Worm (Caenorhabditis elegans): ENCODE measurements around the gene zipt-16.

The zipt-16 gene

DNA sequence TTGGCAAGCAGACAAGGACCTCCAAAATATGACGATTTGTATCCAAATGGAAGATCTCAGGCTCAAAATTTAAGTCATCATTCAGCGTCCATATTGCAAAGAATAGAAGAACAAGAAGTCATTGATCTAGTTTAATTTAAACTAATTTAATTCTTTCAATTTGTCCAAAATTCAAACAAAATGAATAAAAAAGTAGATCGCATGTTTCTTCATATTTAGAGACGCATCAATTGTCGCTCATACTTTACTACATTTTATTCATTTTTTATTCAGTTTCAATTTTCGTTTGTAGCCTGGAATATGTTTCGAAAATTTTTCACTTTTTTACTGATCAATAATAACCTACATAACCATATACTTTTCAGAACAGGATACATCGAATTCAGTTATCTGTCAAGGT is 29.6 kb downstream of the zipt-16 start, which contains the start of gene T11F9.21:
Gene T11F9.21, plus strand, starts transcription at position 301 of the 400 bp plus-strand sequence.
- TF ChIP-seq W03F9.2 (tag; optimal IDR thresholded peaks at IDR 0.05) (no peak), dao-5 (tag; optimal IDR thresholded peaks at IDR 0.05) (no peak), him-1 (tag; optimal IDR thresholded peaks at IDR 0.05) (no peak)

DNA sequence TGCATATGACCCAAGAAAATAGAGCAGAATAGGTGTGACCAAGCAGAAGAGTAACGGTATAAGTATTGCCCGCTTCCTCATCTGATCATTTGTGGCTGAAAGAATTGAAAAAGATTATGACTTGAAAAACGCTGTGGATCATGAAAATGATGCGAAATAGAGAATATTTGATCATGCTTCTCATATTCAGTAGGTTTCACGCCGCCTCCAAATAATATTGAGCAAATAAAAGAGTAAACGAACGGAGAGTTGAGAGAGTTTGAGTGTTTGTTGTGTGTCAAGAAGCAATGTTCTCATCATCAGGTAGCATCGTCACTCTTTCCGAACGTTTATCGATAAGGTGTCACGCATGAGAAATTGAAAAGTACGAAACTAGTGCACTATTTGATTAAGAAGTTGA is 33.5 kb downstream of the zipt-16 start, which contains the start of gene htrl-1:
Gene htrl-1, minus strand, starts transcription at position 101 of the 400 bp plus-strand sequence.
- TF ChIP-seq dao-5 (tag; optimal IDR thresholded peaks at IDR 0.05) (no peak), him-1 (tag; optimal IDR thresholded peaks at IDR 0.05) (no peak), W03F9.2 (tag; optimal IDR thresholded peaks at IDR 0.05) (no peak)

- TF ChIP-seq him-1 (tag; optimal IDR thresholded peaks at IDR 0.05) (no peak), W03F9.2 (tag; optimal IDR thresholded peaks at IDR 0.05) (no peak)
These were observed 34.7 kb downstream of the zipt-16 start for ce11 chrV:11497475-11497874.

DNA sequence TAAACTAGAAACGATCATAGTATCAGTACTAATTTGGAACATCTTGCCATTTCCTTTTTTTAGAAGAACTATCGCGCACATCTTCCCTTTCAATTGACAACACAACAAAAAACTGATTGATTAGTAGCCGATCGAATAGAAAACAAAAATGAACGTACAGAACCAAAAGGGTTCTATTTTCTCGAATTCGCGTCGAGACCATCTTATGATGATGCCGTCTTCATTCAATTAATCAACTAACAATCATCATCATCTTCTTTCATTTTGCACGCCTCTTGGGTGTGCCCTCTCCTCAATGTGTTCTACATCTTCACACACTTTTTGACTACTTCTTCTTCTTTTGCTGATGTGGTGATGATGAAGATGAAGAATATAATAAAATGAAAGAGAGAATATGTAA is 37.0 kb downstream of the zipt-16 start:
- TF ChIP-seq W03F9.2 (tag; optimal IDR thresholded peaks at IDR 0.05) = no peak
- no peak for TF ChIP-seq him-1 (tag; optimal IDR thresholded peaks at IDR 0.05)
- TF ChIP-seq dao-5 (tag; optimal IDR thresholded peaks at IDR 0.05) = no peak

DNA sequence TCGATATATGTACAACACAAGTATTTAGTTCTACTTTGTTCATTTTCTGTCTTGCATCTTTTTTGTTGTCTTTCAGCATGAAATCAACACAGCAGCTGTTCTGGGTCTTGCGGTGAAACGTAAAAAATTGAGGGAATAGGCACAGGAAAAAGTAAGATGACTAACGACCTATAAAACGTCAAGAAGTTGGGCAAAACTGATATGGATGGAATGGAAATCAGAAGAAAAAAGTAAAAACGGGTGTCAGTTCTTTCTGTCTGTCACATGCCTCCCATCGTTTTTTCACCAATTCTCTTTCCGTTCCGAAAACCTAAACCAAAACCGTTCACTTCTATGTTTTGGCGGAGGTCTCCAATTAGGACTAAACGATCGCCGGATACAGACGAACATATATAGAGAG is 38.2 kb downstream of the zipt-16 start:
- TF ChIP-seq W03F9.2 (tag; optimal IDR thresholded peaks at IDR 0.05) = no peak
- TF ChIP-seq dao-5 (tag; optimal IDR thresholded peaks at IDR 0.05) = no peak
- no peak for TF ChIP-seq him-1 (tag; optimal IDR thresholded peaks at IDR 0.05)

DNA sequence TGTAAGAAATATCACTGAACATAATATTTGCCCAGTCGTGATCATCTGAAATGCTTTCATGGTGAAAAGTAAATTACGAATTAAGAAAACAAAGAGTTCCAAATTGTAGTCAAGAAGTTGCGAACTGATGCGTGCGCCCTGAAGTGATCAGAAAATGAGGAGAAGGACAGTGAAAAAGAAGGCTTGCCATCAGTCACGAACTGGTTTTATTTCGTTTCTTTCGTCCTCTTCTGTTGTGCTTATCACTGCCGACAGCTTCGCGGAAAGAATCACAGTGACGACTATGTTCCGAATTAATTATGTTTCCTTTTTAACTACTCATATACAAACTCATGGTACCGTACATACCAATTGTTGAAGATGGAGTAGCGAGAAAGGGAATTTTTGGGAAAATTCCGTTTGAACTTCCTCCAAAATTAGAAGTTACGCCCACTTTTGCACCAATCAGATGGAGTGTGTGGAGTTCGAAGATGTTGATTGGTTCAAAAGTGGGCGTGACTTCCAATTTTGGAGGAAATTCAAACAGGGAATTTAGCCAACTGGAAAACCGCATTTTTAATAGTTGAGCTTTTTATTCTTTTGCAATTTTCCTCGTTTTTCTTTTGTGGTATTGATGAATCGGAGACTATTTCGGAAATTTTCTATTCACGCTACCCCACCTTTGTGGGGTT is 40.4 kb downstream of the zipt-16 start, which contains the start of gene C55A6.12:
Gene C55A6.12, minus strand, starts transcription at position 51 of the 671 bp plus-strand sequence.
- TF ChIP-seq W03F9.2 (tag; optimal IDR thresholded peaks at IDR 0.05) (no peak), dao-5 (tag; optimal IDR thresholded peaks at IDR 0.05) (no peak), him-1 (tag; optimal IDR thresholded peaks at IDR 0.05) (no peak)

DNA sequence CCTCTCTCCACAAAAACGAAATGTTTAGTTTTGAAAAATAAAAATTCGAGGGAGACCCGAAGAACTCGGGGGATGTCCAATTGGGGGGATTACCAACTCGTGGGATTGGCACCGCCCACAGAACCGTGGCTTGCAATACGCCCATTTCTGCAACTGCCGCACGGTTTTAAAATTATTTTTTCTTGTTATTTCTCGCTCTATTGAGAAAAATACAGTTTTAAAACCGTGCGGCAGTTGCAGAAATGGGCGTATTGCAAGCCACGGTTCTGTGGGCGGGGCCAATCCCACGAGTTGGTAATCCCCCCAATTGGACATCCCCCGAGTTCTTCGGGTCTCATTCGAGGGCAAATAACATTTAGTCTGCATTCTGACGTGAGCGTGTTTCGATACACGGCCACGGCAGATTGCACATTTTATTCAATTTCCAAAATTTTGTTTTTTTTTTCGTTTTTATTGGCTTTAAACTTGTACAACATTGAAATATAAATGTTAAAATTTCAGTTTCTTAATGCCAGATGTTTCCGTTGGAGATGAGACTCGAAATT is 42.1 kb downstream of the zipt-16 start, which contains the start of the genes C55A6.1 and C55A6.10:
Gene C55A6.1, minus strand, starts transcription at position 116 of the 545 bp plus-strand sequence.
Gene C55A6.10, plus strand, starts transcription at position 495 of the 545 bp plus-strand sequence.
- peak; percentile 56 for TF ChIP-seq W03F9.2 (tag; optimal IDR thresholded peaks at IDR 0.05)

DNA sequence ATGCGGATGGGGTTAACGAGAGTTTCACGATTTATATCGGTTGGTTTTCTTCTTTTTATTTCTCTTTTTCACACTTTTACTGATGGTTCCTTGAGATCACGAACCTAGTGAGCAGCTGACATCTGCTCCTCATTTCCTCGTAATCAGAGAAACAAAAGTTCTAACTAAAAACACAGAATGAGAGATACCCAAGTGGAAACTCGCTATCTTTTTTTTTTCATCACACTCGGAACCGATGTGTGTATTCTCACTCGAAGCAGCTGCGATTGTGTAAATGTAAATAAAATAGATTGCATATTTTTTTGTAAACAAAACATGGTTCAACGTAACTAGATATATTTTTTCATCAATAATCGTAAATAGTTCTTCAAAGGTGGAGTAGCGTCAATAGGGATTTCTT is 43.5 kb downstream of the zipt-16 start:
- TF ChIP-seq W03F9.2 (tag; optimal IDR thresholded peaks at IDR 0.05) (no peak), dao-5 (tag; optimal IDR thresholded peaks at IDR 0.05) (no peak), him-1 (tag; optimal IDR thresholded peaks at IDR 0.05) (no peak)

DNA sequence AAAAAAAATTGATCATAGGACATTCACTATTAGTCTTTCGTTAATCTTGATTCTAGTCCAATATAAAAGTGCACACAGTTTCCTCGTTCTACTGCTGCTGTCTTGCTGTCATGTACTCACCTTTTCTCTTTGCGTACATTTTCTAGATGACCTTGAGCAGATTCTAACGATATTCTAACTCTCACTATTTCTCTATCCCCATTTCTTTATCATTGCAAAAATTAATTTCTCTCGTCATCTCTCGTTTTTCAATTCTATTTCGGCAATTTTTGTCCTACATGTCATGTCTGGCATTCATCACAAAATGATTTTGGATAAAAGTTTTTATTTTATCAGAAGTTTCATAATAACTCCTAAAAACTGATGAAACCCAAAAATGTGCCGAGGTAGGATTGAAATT is 46.0 kb downstream of the zipt-16 start, which contains the start of gene ttll-5:
Gene ttll-5, plus strand, starts transcription at position 288 of the 400 bp plus-strand sequence.
- no peak for TF ChIP-seq W03F9.2 (tag; optimal IDR thresholded peaks at IDR 0.05)
- TF ChIP-seq him-1 (tag; optimal IDR thresholded peaks at IDR 0.05) = no peak
- TF ChIP-seq dao-5 (tag; optimal IDR thresholded peaks at IDR 0.05) = no peak

DNA sequence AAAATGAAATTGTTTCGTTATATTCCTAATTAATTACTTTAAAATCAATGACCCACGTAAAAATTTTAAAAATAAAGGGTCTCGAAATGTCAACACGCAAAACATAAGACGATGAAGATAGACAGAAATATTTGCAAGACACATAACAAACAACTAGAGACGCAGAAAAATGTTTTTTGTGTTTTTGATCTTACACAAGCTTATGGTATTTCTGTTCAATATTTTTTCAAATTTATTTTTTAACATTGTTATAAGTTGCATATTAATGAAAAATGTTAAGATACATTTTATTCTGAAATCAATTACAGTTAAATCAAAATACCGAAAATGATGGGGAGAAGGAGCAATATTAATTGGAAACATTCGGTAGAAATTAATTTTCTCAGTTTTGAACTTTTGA is 50.6 kb downstream of the zipt-16 start, which contains the start of gene C55A6.3:
Gene C55A6.3, minus strand, starts transcription at position 101 of the 400 bp plus-strand sequence.
- TF ChIP-seq dao-5 (tag; optimal IDR thresholded peaks at IDR 0.05) (no peak), him-1 (tag; optimal IDR thresholded peaks at IDR 0.05) (no peak), W03F9.2 (tag; optimal IDR thresholded peaks at IDR 0.05) (no peak)

- TF ChIP-seq dao-5 (tag; optimal IDR thresholded peaks at IDR 0.05) (no peak), him-1 (tag; optimal IDR thresholded peaks at IDR 0.05) (no peak), W03F9.2 (tag; optimal IDR thresholded peaks at IDR 0.05) (no peak)
These were observed 51.9 kb downstream of the zipt-16 start, which contains the start of gene C55A6.6 for ce11 chrV:11514677-11515076. Gene C55A6.6, minus strand, starts transcription at chrV:11514737.

- no peak for TF ChIP-seq him-1 (tag; optimal IDR thresholded peaks at IDR 0.05)
- TF ChIP-seq W03F9.2 (tag; optimal IDR thresholded peaks at IDR 0.05) = no peak
- no peak for TF ChIP-seq dao-5 (tag; optimal IDR thresholded peaks at IDR 0.05)
These were observed 52.3 kb downstream of the zipt-16 start for ce11 chrV:11515145-11515544.

DNA sequence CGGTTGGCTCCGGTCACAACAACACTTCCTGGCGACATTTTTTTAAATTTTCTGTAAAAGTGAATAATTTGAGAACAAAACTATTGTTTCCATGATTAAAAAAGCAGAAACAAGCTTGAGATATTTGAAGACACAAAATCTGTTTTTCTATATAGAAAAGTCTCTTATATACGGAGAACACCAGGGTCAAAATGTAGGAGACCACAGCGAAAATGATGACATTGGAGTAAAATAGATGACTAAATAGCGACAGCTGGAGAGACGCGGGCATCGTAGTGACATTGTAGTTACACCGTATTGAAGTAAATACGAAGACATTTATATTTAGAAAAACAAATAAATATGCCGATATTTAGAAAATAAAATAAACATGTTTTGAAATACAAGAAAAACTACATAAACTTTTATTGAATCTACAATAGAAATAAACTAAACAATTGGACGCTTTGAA is 53.4 kb downstream of the zipt-16 start, which contains the start of gene sdz-8:
Gene sdz-8, minus strand, starts transcription at position 51 of the 451 bp plus-strand sequence.
- TF ChIP-seq him-1 (tag; optimal IDR thresholded peaks at IDR 0.05) (no peak), W03F9.2 (tag; optimal IDR thresholded peaks at IDR 0.05) (no peak), dao-5 (tag; optimal IDR thresholded peaks at IDR 0.05) (no peak)

Measured in whole organism, L4/young adult.